Worm (Caenorhabditis elegans) whole organism, mixed stage, embryonic: Measurements from ENCODE around the gene srx-73.

Experiments
- M03D4.4 ChIP-seq: sonication (generic microtip); optimal IDR thresholded peaks from 2 replicates; lab custom pipeline; 2017; ENCODE audit warnings: mild to moderate bottlenecking, missing genetic modification characterization, missing compliant biosample characterization
- blmp-1 ChIP-seq: fragments of 150-350 bp; optimal IDR thresholded peaks from 2 replicates; lab custom pipeline; 2014; ENCODE audit warnings: missing biosample characterization, missing genetic modification characterization
- ceh-39 ChIP-seq: fragments of 150-350 bp; optimal IDR thresholded peaks from 2 replicates; lab custom pipeline; 2014; ENCODE audit warnings: missing biosample characterization, missing genetic modification characterization
- ceh-43 ChIP-seq: fragments of 200-800 bp; sonication (Bioruptor generic); optimal IDR thresholded peaks from 2 replicates; lab custom pipeline; 2018; ENCODE audit warnings: mild to moderate bottlenecking, missing genetic modification characterization, moderate library complexity, missing compliant biosample characterization
- ceh-83 ChIP-seq: fragments of 200-800 bp; sonication (Bioruptor generic); optimal IDR thresholded peaks from 2 replicates; lab custom pipeline; 2018; ENCODE audit warnings: mild to moderate bottlenecking, missing genetic modification characterization, missing compliant biosample characterization
- ces-1 ChIP-seq: fragments of 150-350 bp; optimal IDR thresholded peaks from 2 replicates; lab custom pipeline; 2014; ENCODE audit warnings: missing biosample characterization, missing genetic modification reagents, missing genetic modification characterization
- cnd-1 ChIP-seq: fragments of 200-800 bp; sonication (Bioruptor generic); optimal IDR thresholded peaks from 2 replicates; lab custom pipeline; 2018; ENCODE audit warnings: mild to moderate bottlenecking, missing genetic modification characterization, missing compliant biosample characterization
- drap-1 ChIP-seq: fragments of 200-800 bp; sonication (Bioruptor generic); optimal IDR thresholded peaks from 3 replicates; lab custom pipeline; 2018; ENCODE audit warnings: mild to moderate bottlenecking, missing genetic modification characterization, missing compliant biosample characterization
- elt-1 ChIP-seq: sonication (generic microtip); optimal IDR thresholded peaks from 2 replicates; lab custom pipeline; 2017; ENCODE audit warnings: missing genetic modification characterization, mild to moderate bottlenecking, missing compliant biosample characterization, antibody characterized with exemption, moderate library complexity, borderline replicate concordance; ENCODE audit not compliant: insufficient read depth
- elt-3 ChIP-seq: fragments of 150-350 bp; optimal IDR thresholded peaks from 2 replicates; lab custom pipeline; 2014; ENCODE audit warnings: missing biosample characterization, missing genetic modification characterization
- flh-1 ChIP-seq: fragments of 200-800 bp; sonication (Bioruptor generic); optimal IDR thresholded peaks from 2 replicates; lab custom pipeline; 2018; ENCODE audit warnings: mild to moderate bottlenecking, missing genetic modification characterization, moderate library complexity, missing compliant biosample characterization
- ham-2 ChIP-seq: fragments of 200-800 bp; sonication (Bioruptor generic); optimal IDR thresholded peaks from 2 replicates; lab custom pipeline; 2018; ENCODE audit warnings: mild to moderate bottlenecking, missing genetic modification characterization, missing compliant biosample characterization
- hlh-1 ChIP-seq: fragments of 150-350 bp; optimal IDR thresholded peaks from 2 replicates; lab custom pipeline; 2014; ENCODE audit warnings: missing biosample characterization, missing genetic modification reagents, missing genetic modification characterization
- lin-13 ChIP-seq: fragments of 150-350 bp; optimal IDR thresholded peaks from 2 replicates; lab custom pipeline; 2014; ENCODE audit warnings: missing biosample characterization, missing genetic modification characterization
- lin-32 ChIP-seq: fragments of 200-800 bp; sonication (Bioruptor generic); optimal IDR thresholded peaks from 2 replicates; lab custom pipeline; 2018; ENCODE audit warnings: mild to moderate bottlenecking, missing genetic modification characterization, missing compliant biosample characterization
- mls-2 ChIP-seq: sonication (generic microtip); optimal IDR thresholded peaks from 2 replicates; lab custom pipeline; 2016; ENCODE audit warnings: mild to moderate bottlenecking, missing genetic modification characterization, moderate library complexity, missing compliant biosample characterization
- nhr-12 ChIP-seq: fragments of 150-350 bp; optimal IDR thresholded peaks from 2 replicates; lab custom pipeline; 2014; ENCODE audit warnings: missing biosample characterization, missing genetic modification characterization
- nhr-2 ChIP-seq: fragments of 150-350 bp; optimal IDR thresholded peaks from 2 replicates; lab custom pipeline; 2014; ENCODE audit warnings: missing biosample characterization, missing genetic modification characterization
- nhr-237 ChIP-seq: fragments of 150-350 bp; optimal IDR thresholded peaks from 2 replicates; lab custom pipeline; 2014; ENCODE audit warnings: missing biosample characterization, missing genetic modification characterization
- nhr-28 ChIP-seq: fragments of 150-350 bp; optimal IDR thresholded peaks from 2 replicates; lab custom pipeline; 2014; ENCODE audit warnings: missing biosample characterization, missing genetic modification characterization
- pha-4 ChIP-seq: fragments of 150-350 bp; optimal IDR thresholded peaks from 2 replicates; lab custom pipeline; 2018; ENCODE audit warnings: missing biosample characterization, missing genetic modification reagents, missing genetic modification characterization
- sem-2 ChIP-seq: fragments of 200-800 bp; sonication (Bioruptor generic); optimal IDR thresholded peaks from 2 replicates; lab custom pipeline; 2018; ENCODE audit warnings: mild to moderate bottlenecking, missing genetic modification characterization, missing compliant biosample characterization
- snpc-4 ChIP-seq: fragments of 150-350 bp; optimal IDR thresholded peaks from 2 replicates; lab custom pipeline; 2014; ENCODE audit warnings: missing biosample characterization, missing genetic modification characterization
- sptf-1 ChIP-seq: sonication (generic microtip); optimal IDR thresholded peaks from 2 replicates; lab custom pipeline; 2017; ENCODE audit warnings: mild to moderate bottlenecking, missing genetic modification characterization, moderate library complexity, missing compliant biosample characterization
- unc-120 ChIP-seq: sonication (generic microtip); optimal IDR thresholded peaks from 2 replicates; lab custom pipeline; 2017; ENCODE audit warnings: missing genetic modification characterization, missing compliant biosample characterization; ENCODE audit not compliant: poor library complexity, severe bottlenecking
- unc-39 ChIP-seq: fragments of 150-350 bp; optimal IDR thresholded peaks from 2 replicates; lab custom pipeline; 2014; ENCODE audit warnings: missing biosample characterization, missing genetic modification characterization
- unc-62 ChIP-seq: fragments of 150-350 bp; optimal IDR thresholded peaks from 2 replicates; lab custom pipeline; 2014; ENCODE audit warnings: missing biosample characterization, missing genetic modification reagents, missing genetic modification characterization
- zip-8 ChIP-seq: fragments of 150-350 bp; optimal IDR thresholded peaks from 2 replicates; lab custom pipeline; 2014; ENCODE audit warnings: missing biosample characterization, missing genetic modification characterization
- ztf-11 ChIP-seq: fragments of 150-350 bp; optimal IDR thresholded peaks from 2 replicates; lab custom pipeline; 2014; ENCODE audit warnings: missing biosample characterization, missing genetic modification characterization

The srx-73 gene

ce11 chrV:4647857-4648256 is 17.7 kb downstream of the srx-73 start, which contains the start of gene F41F3.3 (continued):
- TF ChIP-seq unc-39 (tag; lab: Kevin White, UChicago): no peak
- no peak for TF ChIP-seq unc-62 (GFP tag; lab: Kevin White, UChicago)
- peak; percentile 15 for TF ChIP-seq drap-1 (GFP tag; lab: Kevin White, UChicago)
- TF ChIP-seq lin-13 (tag; lab: Kevin White, UChicago): no peak
- TF ChIP-seq ham-2 (GFP tag; lab: Kevin White, UChicago): no peak
- no peak for TF ChIP-seq nhr-12 (tag; lab: Kevin White, UChicago)
- TF ChIP-seq ceh-39 (tag; lab: Kevin White, UChicago): no peak

ce11 chrV:4647279-4647819 is 18.2 kb downstream of the srx-73 start:
- TF ChIP-seq nhr-237 (tag; lab: Kevin White, UChicago): peak; percentile 55
- TF ChIP-seq sptf-1 (tag; lab: Kevin White, UChicago): no peak

DNA sequence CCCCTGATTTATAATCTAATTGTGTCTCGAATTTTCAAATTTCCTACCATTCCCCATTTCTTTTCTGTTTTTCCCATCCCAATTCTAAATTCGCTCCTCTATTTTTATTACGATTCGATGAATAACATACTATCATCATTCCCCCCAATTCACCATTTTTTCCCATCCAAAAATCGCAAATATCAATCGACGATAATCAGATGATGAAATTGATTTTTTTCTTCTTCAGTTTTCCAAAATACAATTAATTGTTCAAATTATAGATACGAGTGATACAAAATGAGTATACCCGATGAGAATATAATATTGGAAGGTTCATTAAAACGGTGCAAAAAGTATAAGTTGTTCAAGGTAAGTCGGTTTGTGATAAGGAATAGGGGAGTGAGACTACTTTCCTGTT is 22.9 kb downstream of the srx-73 start, which contains the start of gene soc-1:
soc-1 (plus strand) TSS at position 262 of the 400 bp plus-strand sequence.
- TF ChIP-seq zip-8 (tag; lab: Kevin White, UChicago) (no peak), cnd-1 (tag; lab: Kevin White, UChicago) (no peak), elt-3 (tag; lab: Kevin White, UChicago) (no peak), blmp-1 (tag; lab: Kevin White, UChicago) (no peak), sptf-1 (tag; lab: Kevin White, UChicago) (no peak), nhr-2 (tag; lab: Kevin White, UChicago) (no peak), ceh-43 (no peak), nhr-12 (tag; lab: Kevin White, UChicago) (no peak), nhr-28 (tag; lab: Kevin White, UChicago) (no peak), nhr-237 (tag; lab: Kevin White, UChicago) (no peak), hlh-1 (tag; lab: Kevin White, UChicago) (no peak), ztf-11 (tag; lab: Kevin White, UChicago) (no peak), unc-39 (tag; lab: Kevin White, UChicago) (no peak), pha-4 (tag; lab: Kevin White, UChicago) (no peak), elt-1 (tag; lab: Kevin White, UChicago) (no peak), flh-1 (no peak), sem-2 (GFP tag; lab: Kevin White, UChicago) (no peak), ceh-83 (no peak), lin-13 (tag; lab: Kevin White, UChicago) (no peak)

DNA sequence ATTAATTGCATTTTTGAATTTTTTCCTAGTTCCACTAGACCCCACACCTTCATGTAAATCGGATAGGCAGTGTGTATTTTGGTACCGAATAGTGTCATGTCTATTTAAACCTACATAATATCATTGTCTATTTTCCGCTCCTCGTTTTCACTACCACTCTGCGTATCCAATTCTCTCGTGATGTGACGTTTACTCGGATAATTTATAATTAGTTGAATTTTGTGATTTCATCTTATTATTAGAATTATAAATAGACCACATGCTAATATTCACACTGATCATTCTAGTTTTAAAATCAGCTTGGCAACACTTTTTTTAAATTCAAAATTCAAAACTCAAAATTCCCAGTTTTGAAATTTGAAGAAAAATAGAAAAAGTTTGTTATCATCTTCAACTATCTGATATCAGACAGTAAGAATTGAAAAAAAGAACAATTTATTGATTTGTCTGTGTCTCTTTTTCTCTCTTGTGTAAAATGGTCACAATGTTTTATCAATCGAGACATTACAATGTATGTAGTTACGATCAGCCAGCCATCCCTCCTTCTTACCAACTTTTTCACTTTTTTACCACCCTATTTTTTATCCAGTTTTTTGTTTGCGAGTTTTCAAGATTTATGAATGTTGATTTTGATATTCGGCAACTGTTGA is 24.9 kb downstream of the srx-73 start:
- TF ChIP-seq snpc-4 (tag; lab: Kevin White, UChicago) (no peak), mls-2 (tag; lab: Kevin White, UChicago) (no peak), elt-1 (tag; lab: Kevin White, UChicago) (no peak), pha-4 (tag; lab: Kevin White, UChicago) (no peak), ham-2 (GFP tag; lab: Kevin White, UChicago) (no peak), sptf-1 (tag; lab: Kevin White, UChicago) (no peak), nhr-28 (tag; lab: Kevin White, UChicago) (no peak), M03D4.4 (no peak), ceh-83 (no peak), ceh-43 (no peak), hlh-1 (tag; lab: Kevin White, UChicago) (no peak), lin-13 (tag; lab: Kevin White, UChicago) (no peak), elt-3 (tag; lab: Kevin White, UChicago) (no peak), nhr-12 (tag; lab: Kevin White, UChicago) (no peak), cnd-1 (tag; lab: Kevin White, UChicago) (no peak), lin-32 (GFP tag; lab: Kevin White, UChicago) (no peak)

DNA sequence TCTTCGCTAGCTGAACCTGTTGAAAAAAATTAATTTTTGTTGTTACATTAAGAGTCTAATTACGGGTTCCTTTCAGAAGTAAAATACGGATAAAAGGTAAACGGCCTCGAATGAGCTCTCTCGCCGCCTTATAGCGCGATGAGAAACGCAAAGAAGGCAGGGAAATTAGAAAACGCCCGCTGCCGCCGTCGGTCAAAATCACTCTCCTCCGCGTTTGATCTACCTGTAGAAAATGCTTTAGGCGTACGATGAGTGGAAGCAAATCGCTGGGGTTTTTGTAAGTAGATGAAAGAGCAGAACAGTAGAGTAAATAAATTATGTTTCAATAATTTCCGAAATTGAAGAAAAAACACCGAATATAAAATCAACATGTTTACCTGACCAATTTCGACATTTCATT is 28.4 kb downstream of the srx-73 start:
- TF ChIP-seq ces-1 (GFP tag; lab: Kevin White, UChicago): no peak
- TF ChIP-seq unc-120 (tag; lab: Kevin White, UChicago): no peak
- no peak for TF ChIP-seq ztf-11 (tag; lab: Kevin White, UChicago)
- no peak for TF ChIP-seq ceh-43
- no peak for TF ChIP-seq lin-13 (tag; lab: Kevin White, UChicago)
